Worm (Caenorhabditis elegans) whole organism, young adult: ENCODE measurements around the gene aly-2.

Experiments
- B0261.1 ChIP-seq: sonication (generic microtip); optimal IDR thresholded peaks from 2 replicates; lab custom pipeline; 2016; ENCODE audit warnings: mild to moderate bottlenecking, missing genetic modification characterization, moderate library complexity, missing compliant biosample characterization
- B0336.3 ChIP-seq: fragments of 200-800 bp; sonication (Bioruptor generic); IDR thresholded peaks from 2 replicates; pipeline ENCODE4 v1.3.6; 2022; ENCODE audit warnings: missing genetic modification characterization, missing compliant biosample characterization
- C06A6.2 ChIP-seq: fragments of 200-800 bp; sonication (Bioruptor generic); conservative IDR thresholded peaks from 2 replicates; pipeline ENCODE4 v1.3.6; 2022; ENCODE audit warnings: missing genetic modification characterization, missing compliant biosample characterization
- C17E4.6 ChIP-seq: fragments of 200-800 bp; sonication (Bioruptor generic); IDR thresholded peaks from 2 replicates; pipeline ENCODE4 v1.3.6; 2022; ENCODE audit warnings: missing genetic modification reagents, missing genetic modification characterization, missing compliant biosample characterization
- F10E7.11 ChIP-seq: sonication (generic microtip); optimal IDR thresholded peaks from 2 replicates; lab custom pipeline; 2017; ENCODE audit warnings: mild to moderate bottlenecking, missing genetic modification characterization, moderate library complexity, missing compliant biosample characterization
- K11D2.4 ChIP-seq: fragments of 200-800 bp; sonication (Bioruptor generic); IDR thresholded peaks from 2 replicates; pipeline ENCODE4 v1.3.6; 2022; ENCODE audit warnings: missing genetic modification reagents, missing genetic modification characterization, missing compliant biosample characterization
- T26A5.8 ChIP-seq: sonication (generic microtip); optimal IDR thresholded peaks from 2 replicates; lab custom pipeline; 2016; ENCODE audit warnings: missing genetic modification characterization, missing compliant biosample characterization
- Y53F4B.3 ChIP-seq: fragments of 200-800 bp; sonication (Bioruptor generic); IDR thresholded peaks from 2 replicates; pipeline ENCODE4 v1.3.6; 2022; ENCODE audit warnings: missing genetic modification reagents, missing genetic modification characterization, missing compliant biosample characterization
- Y53G8AR.9 ChIP-seq: fragments of 200-800 bp; sonication (Bioruptor generic); conservative IDR thresholded peaks from 2 replicates; pipeline ENCODE4 v1.3.6; 2022; ENCODE audit warnings: missing genetic modification reagents, missing genetic modification characterization, missing compliant biosample characterization
- Y67H2A.10 ChIP-seq: fragments of 200-800 bp; sonication (Bioruptor generic); conservative IDR thresholded peaks from 2 replicates; pipeline ENCODE4 v1.3.6; 2022; ENCODE audit warnings: missing genetic modification reagents, missing genetic modification characterization, missing compliant biosample characterization
- Y79H2A.3 ChIP-seq: fragments of 200-800 bp; sonication (Bioruptor generic); conservative IDR thresholded peaks from 2 replicates; pipeline ENCODE4 v1.3.6; 2022; ENCODE audit warnings: missing genetic modification reagents, missing genetic modification characterization, missing compliant biosample characterization
- aptf-2 ChIP-seq: fragments of 200-800 bp; sonication (Bioruptor generic); conservative IDR thresholded peaks from 2 replicates; pipeline ENCODE4 v1.3.6; 2022; ENCODE audit warnings: missing genetic modification reagents, missing genetic modification characterization, missing compliant biosample characterization
- attf-5 ChIP-seq: fragments of 200-800 bp; sonication (Bioruptor generic); optimal IDR thresholded peaks from 2 replicates; lab custom pipeline; 2018; ENCODE audit warnings: mild to moderate bottlenecking, missing genetic modification characterization, missing compliant biosample characterization
- attf-6 ChIP-seq: fragments of 200-800 bp; sonication (Bioruptor generic); IDR thresholded peaks from 2 replicates; pipeline ENCODE4 v1.3.6; 2022; ENCODE audit warnings: missing genetic modification reagents, missing genetic modification characterization, missing compliant biosample characterization
- ccch-3 ChIP-seq: fragments of 200-800 bp; sonication (Bioruptor generic); optimal IDR thresholded peaks from 2 replicates; lab custom pipeline; 2018; ENCODE audit warnings: mild to moderate bottlenecking, missing genetic modification characterization, missing compliant biosample characterization
- cebp-1 ChIP-seq, 2 experiments: fragments of 200-800 bp in 1 of 2; sonication (Bioruptor generic) in 1 of 2; sonication (generic microtip) in 1 of 2; IDR thresholded peaks in 1 of 2; optimal IDR thresholded peaks in 1 of 2; 2 replicates each; pipeline versions ENCODE4 v1.3.6 to Lab custom; 2017 to 2022; ENCODE audit warnings: missing compliant biosample characterization in 2 of 2, missing genetic modification characterization in 2 of 2, mild to moderate bottlenecking in 1 of 2, missing genetic modification reagents in 1 of 2, moderate library complexity in 1 of 2
- cebp-2 ChIP-seq: fragments of 200-800 bp; sonication (Bioruptor generic); IDR thresholded peaks from 2 replicates; pipeline ENCODE4 v1.3.6; 2022; ENCODE audit warnings: missing genetic modification characterization, missing compliant biosample characterization
- ceh-27 ChIP-seq: fragments of 200-800 bp; sonication (Bioruptor generic); optimal IDR thresholded peaks from 2 replicates; lab custom pipeline; 2018; ENCODE audit warnings: mild to moderate bottlenecking, missing genetic modification characterization, moderate library complexity, missing compliant biosample characterization
- ceh-58 ChIP-seq: fragments of 200-800 bp; sonication (Bioruptor generic); IDR thresholded peaks from 2 replicates; pipeline ENCODE4 v1.3.6; 2022; ENCODE audit warnings: missing genetic modification characterization, missing compliant biosample characterization
- ceh-79 ChIP-seq: sonication (generic microtip); optimal IDR thresholded peaks from 2 replicates; lab custom pipeline; 2017; ENCODE audit warnings: mild to moderate bottlenecking, missing genetic modification characterization, missing compliant biosample characterization
- ceh-91 ChIP-seq: fragments of 200-800 bp; sonication (Bioruptor generic); IDR thresholded peaks from 2 replicates; pipeline ENCODE4 v1.3.6; 2022; ENCODE audit warnings: missing genetic modification reagents, missing genetic modification characterization, missing compliant biosample characterization
- egl-18 ChIP-seq: fragments of 200-800 bp; sonication (Bioruptor generic); IDR thresholded peaks from 2 replicates; pipeline ENCODE4 v1.3.6; 2022; ENCODE audit warnings: missing genetic modification reagents, missing genetic modification characterization, missing compliant biosample characterization
- gei-17 ChIP-seq: fragments of 200-800 bp; sonication (Bioruptor generic); optimal IDR thresholded peaks from 2 replicates; lab custom pipeline; 2018; ENCODE audit warnings: mild to moderate bottlenecking, missing genetic modification characterization, missing compliant biosample characterization
- hmg-20 ChIP-seq: fragments of 200-800 bp; sonication (Bioruptor generic); IDR thresholded peaks from 2 replicates; pipeline ENCODE4 v1.3.6; 2022; ENCODE audit warnings: missing genetic modification reagents, missing genetic modification characterization, missing compliant biosample characterization
- hrde-1 ChIP-seq: sonication (generic microtip); optimal IDR thresholded peaks from 2 replicates; lab custom pipeline; 2016; ENCODE audit warnings: missing genetic modification characterization, mild to moderate bottlenecking, missing compliant biosample characterization, moderate library complexity, missing genotype, missing genetic modification reagents, borderline replicate concordance
- let-526 ChIP-seq: fragments of 200-800 bp; sonication (Bioruptor generic); IDR thresholded peaks from 2 replicates; pipeline ENCODE4 v1.3.6; 2022; ENCODE audit warnings: missing genetic modification reagents, missing genetic modification characterization, missing compliant biosample characterization
- let-607 ChIP-seq, 2 experiments: fragments of 200-800 bp in 1 of 2; sonication (Bioruptor generic) in 1 of 2; sonication (generic microtip) in 1 of 2; optimal IDR thresholded peaks; 2 replicates each; lab custom pipeline; 2016 to 2018; ENCODE audit warnings: mild to moderate bottlenecking in 2 of 2, missing compliant biosample characterization in 2 of 2, missing genetic modification characterization in 2 of 2, moderate library complexity in 2 of 2, missing genotype in 1 of 2
- lir-1 ChIP-seq: fragments of 200-800 bp; sonication (Bioruptor generic); conservative IDR thresholded peaks from 2 replicates; pipeline ENCODE4 v1.3.6; 2022; ENCODE audit warnings: missing genetic modification reagents, missing genetic modification characterization, missing compliant biosample characterization
- madf-10 ChIP-seq: sonication (generic microtip); optimal IDR thresholded peaks from 2 replicates; lab custom pipeline; 2016; ENCODE audit warnings: mild to moderate bottlenecking, missing genetic modification characterization, missing compliant biosample characterization
- madf-3 ChIP-seq: fragments of 200-800 bp; sonication (Bioruptor generic); IDR thresholded peaks from 2 replicates; pipeline ENCODE4 v1.3.6; 2022; ENCODE audit warnings: missing genetic modification reagents, missing genetic modification characterization, missing compliant biosample characterization
- madf-8 ChIP-seq: fragments of 200-800 bp; sonication (Bioruptor generic); conservative IDR thresholded peaks from 2 replicates; pipeline ENCODE4 v1.3.6; 2022; ENCODE audit warnings: missing genetic modification reagents, missing genetic modification characterization, missing compliant biosample characterization
- mes-4 ChIP-seq: sonication (generic microtip); optimal IDR thresholded peaks from 2 replicates; lab custom pipeline; 2016; ENCODE audit warnings: missing genotype, missing genetic modification characterization, missing compliant biosample characterization
- nfya-1 ChIP-seq: sonication (generic microtip); optimal IDR thresholded peaks from 2 replicates; lab custom pipeline; 2017; ENCODE audit warnings: antibody characterized with exemption, missing compliant biosample characterization, missing genetic modification characterization, borderline replicate concordance; ENCODE audit not compliant: insufficient read depth
- nhr-120 ChIP-seq: fragments of 200-800 bp; sonication (Bioruptor generic); IDR thresholded peaks from 2 replicates; pipeline ENCODE4 v1.3.6; 2022; ENCODE audit warnings: missing genetic modification characterization, missing compliant biosample characterization
- nhr-90 ChIP-seq: sonication (generic microtip); optimal IDR thresholded peaks from 2 replicates; lab custom pipeline; 2016; ENCODE audit warnings: missing genotype, mild to moderate bottlenecking, missing genetic modification characterization, missing compliant biosample characterization
- pha-4 ChIP-seq: fragments of 150-350 bp; sonication (generic microtip); optimal IDR thresholded peaks from 2 replicates; lab custom pipeline; 2014; ENCODE audit warnings: missing biosample characterization, missing genetic modification reagents, missing genetic modification characterization
- repo-1 ChIP-seq: sonication (generic microtip); optimal IDR thresholded peaks from 2 replicates; lab custom pipeline; 2017; ENCODE audit warnings: mild to moderate bottlenecking, missing genetic modification characterization, missing compliant biosample characterization
- sea-2 ChIP-seq: fragments of 200-800 bp; sonication (Bioruptor generic); IDR thresholded peaks from 2 replicates; pipeline ENCODE4 v1.3.6; 2022; ENCODE audit warnings: missing genetic modification characterization, missing compliant biosample characterization
- snpc-3.4 ChIP-seq: sonication (generic microtip); optimal IDR thresholded peaks from 2 replicates; lab custom pipeline; 2017; ENCODE audit warnings: missing genetic modification characterization, mild to moderate bottlenecking, missing compliant biosample characterization, antibody characterized with exemption, moderate library complexity, missing genotype, missing genetic modification reagents
- somi-1 ChIP-seq: fragments of 200-800 bp; sonication (Bioruptor generic); optimal IDR thresholded peaks from 2 replicates; lab custom pipeline; 2018; ENCODE audit warnings: mild to moderate bottlenecking, missing genetic modification characterization, missing compliant biosample characterization
- sptf-2 ChIP-seq: fragments of 200-800 bp; sonication (Bioruptor generic); optimal IDR thresholded peaks from 2 replicates; lab custom pipeline; 2018; ENCODE audit warnings: mild to moderate bottlenecking, missing genetic modification characterization, missing compliant biosample characterization
- tbx-9 ChIP-seq: sonication (generic microtip); optimal IDR thresholded peaks from 2 replicates; lab custom pipeline; 2016; ENCODE audit warnings: borderline replicate concordance, missing genetic modification characterization, inconsistent platforms, missing compliant biosample characterization
- xnd-1 ChIP-seq: sonication (generic microtip); optimal IDR thresholded peaks from 2 replicates; lab custom pipeline; 2016; ENCODE audit warnings: missing genotype, missing genetic modification reagents, missing genetic modification characterization, missing compliant biosample characterization
- zfh-2 ChIP-seq: fragments of 200-800 bp; sonication (Bioruptor generic); conservative IDR thresholded peaks from 2 replicates; pipeline ENCODE4 v1.3.6; 2022; ENCODE audit warnings: missing genetic modification reagents, missing genetic modification characterization, missing compliant biosample characterization
- ztf-26 ChIP-seq: sonication (generic microtip); optimal IDR thresholded peaks from 2 replicates; lab custom pipeline; 2017; ENCODE audit warnings: missing genetic modification characterization, missing compliant biosample characterization
- ztf-28 ChIP-seq: fragments of 200-800 bp; sonication (Bioruptor generic); IDR thresholded peaks from 2 replicates; pipeline ENCODE4 v1.3.6; 2022; ENCODE audit warnings: missing genetic modification reagents, missing genetic modification characterization, missing compliant biosample characterization
- ztf-6 ChIP-seq: fragments of 200-800 bp; sonication (Bioruptor generic); IDR thresholded peaks from 2 replicates; pipeline ENCODE4 v1.3.6; 2022; ENCODE audit warnings: missing genetic modification reagents, missing genetic modification characterization, missing compliant biosample characterization

Gene aly-2

ce11 chrIV:9191183-9191582 lies 43.9 kb downstream of the aly-2 start (continued):
- TF ChIP-seq attf-6 (GFP tag; lab: Robert Waterston, UW) (peak; percentile 61; the same call in 1 of the 2 replicates), tbx-9 (tag; lab: Kevin White, UChicago) (no peak), aptf-2 (GFP tag; lab: Robert Waterston, UW) (0 out of 2 replicates have a peak, but pooled peaks have one; percentile 36), repo-1 (tag; lab: Kevin White, UChicago) (no peak), lir-1 (GFP tag; lab: Robert Waterston, UW) (no peak), ceh-91 (no peak), T26A5.8 (tag; lab: Kevin White, UChicago) (no peak), gei-17 (GFP tag; lab: Kevin White, UChicago) (no peak), Y53G8AR.9 (GFP tag; lab: Robert Waterston, UW) (no peak), pha-4 (no peak), sea-2 (GFP tag; lab: Robert Waterston, UW) (no peak), let-526 (GFP tag; lab: Robert Waterston, UW) (0 out of 2 replicates have a peak, but pooled peaks have one; percentile 25), ztf-6 (no peak; the same call in 1 of the 2 replicates), attf-5 (GFP tag; lab: Kevin White, UChicago) (no peak), C17E4.6 (GFP tag; lab: Robert Waterston, UW) (no peak), K11D2.4 (GFP tag; lab: Robert Waterston, UW) (no peak), ztf-28 (0 out of 2 replicates have a peak, but pooled peaks have one; percentile 62), Y53F4B.3 (GFP tag; lab: Robert Waterston, UW) (no peak), B0336.3 (no peak), madf-10 (peak; percentile 72), let-607 (tag; optimal IDR thresholded peaks at IDR 0.05; lab: Kevin White, UChicago) (peak in 1 of 2 experiments; percentile 46), cebp-2 (GFP tag; lab: Robert Waterston, UW) (no peak), madf-3 (GFP tag; lab: Robert Waterston, UW) (0 out of 2 replicates have a peak, but pooled peaks have one; percentile 51), ceh-58 (GFP tag; lab: Robert Waterston, UW) (no peak), snpc-3.4 (tag; lab: Kevin White, UChicago) (peak; percentile 75), egl-18 (GFP tag; lab: Robert Waterston, UW) (no peak), mes-4 (tag; lab: Kevin White, UChicago) (peak; percentile 63), ztf-26 (tag; lab: Kevin White, UChicago) (peak; percentile 27), zfh-2 (GFP tag; lab: Robert Waterston, UW) (no peak), ccch-3 (GFP tag; lab: Kevin White, UChicago) (no peak), B0261.1 (tag; lab: Kevin White, UChicago) (peak; percentile 86), cebp-1 (GFP tag; IDR thresholded peaks at IDR 0.05; lab: Robert Waterston, UW) (peak; percentile 52; the same call in 1 of the 2 replicates), cebp-1 (tag; optimal IDR thresholded peaks at IDR 0.05; lab: Kevin White, UChicago) (no peak), F10E7.11 (tag; lab: Kevin White, UChicago) (peak; percentile 30), nfya-1 (tag; lab: Kevin White, UChicago) (no peak), hrde-1 (tag; lab: Kevin White, UChicago) (no peak), nhr-90 (tag; lab: Kevin White, UChicago) (peak; percentile 85), sptf-2 (GFP tag; lab: Kevin White, UChicago) (no peak), xnd-1 (no peak), Y67H2A.10 (GFP tag; lab: Robert Waterston, UW) (no peak), ceh-27 (GFP tag; lab: Kevin White, UChicago) (peak; percentile 84), C06A6.2 (GFP tag; lab: Robert Waterston, UW) (0 out of 2 replicates have a peak, but pooled peaks have one; percentile 32), nhr-120 (GFP tag; lab: Robert Waterston, UW) (no peak), madf-8 (GFP tag; lab: Robert Waterston, UW) (0 out of 2 replicates have a peak, but pooled peaks have one; percentile 5), hmg-20 (GFP tag; lab: Robert Waterston, UW) (no peak), ceh-79 (tag; lab: Kevin White, UChicago) (no peak), Y79H2A.3 (GFP tag; lab: Robert Waterston, UW) (0 out of 2 replicates have a peak, but pooled peaks have one; percentile 27), somi-1 (GFP tag; lab: Kevin White, UChicago) (no peak)
